Fruit fly (Drosophila melanogaster): ENCODE measurements around the gene Thor.

Gene Thor

DNA sequence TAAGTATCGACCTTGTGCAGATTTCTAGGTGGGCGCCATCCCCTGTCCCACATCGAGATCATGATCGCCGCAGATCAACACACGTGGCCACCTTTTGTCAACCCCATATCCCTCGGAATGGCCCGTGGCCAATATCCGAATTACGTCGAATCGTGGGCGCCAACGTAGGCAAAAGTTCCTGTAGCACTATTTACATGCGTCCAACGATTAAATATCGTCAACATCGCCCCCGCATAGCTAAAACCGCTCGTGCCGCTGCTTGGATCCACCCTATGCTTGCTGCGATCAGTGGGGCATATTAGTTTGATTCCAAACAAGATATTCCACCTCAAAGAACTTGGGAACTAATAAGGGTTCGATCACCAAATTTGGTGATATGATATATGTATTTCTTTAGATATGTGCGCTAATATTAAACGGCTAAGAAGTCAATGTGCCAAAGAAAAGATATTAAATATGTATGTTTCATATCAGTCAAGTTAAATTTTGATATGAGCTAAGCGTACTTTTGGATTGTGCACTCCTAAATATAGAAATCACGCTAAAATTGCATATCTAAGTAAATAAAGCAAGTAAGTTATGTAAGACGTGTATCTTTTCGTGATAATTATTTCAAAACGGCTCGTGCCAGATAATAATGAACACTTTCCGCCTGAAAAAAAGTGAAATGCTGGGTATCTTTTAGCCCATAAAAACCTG is 1.0 kb upstream of the Thor start (continued):
- TF ChIP-seq knrl (GFP tag; IDR thresholded peaks at IDR 0.05; ENCODE audit: partially characterized antibody), result no peak
- no peak for TF ChIP-seq Doc3 (GFP tag; IDR thresholded peaks at IDR 0.05; ENCODE audit: partially characterized antibody)
- no peak for TF ChIP-seq Hand (GFP tag; optimal IDR thresholded peaks at IDR 0.05)
- TF ChIP-seq CG3407 (GFP tag; optimal IDR thresholded peaks at IDR 0.05), result no peak
- peak; percentile 25 for TF ChIP-seq disco-r (GFP tag; optimal IDR thresholded peaks at IDR 0.05)
- TF ChIP-seq CG10462 (GFP tag; optimal IDR thresholded peaks at IDR 0.05), result no peak
- peak; percentile 23; the same call in 1 of the 2 replicates for TF ChIP-seq Ada2b (GFP tag; IDR thresholded peaks at IDR 0.05)
- TF ChIP-seq CG18599 (GFP tag; optimal IDR thresholded peaks at IDR 0.05), result peak; percentile 15
- no peak for TF ChIP-seq CG3726 (GFP tag; IDR thresholded peaks at IDR 0.05)
- TF ChIP-seq ssp (GFP tag; IDR thresholded peaks at IDR 0.05), result no peak
- TF ChIP-seq CG2202 (tag; optimal IDR thresholded peaks at IDR 0.05), result no peak
- no peak for TF ChIP-seq CG4404 (GFP tag; IDR thresholded peaks at IDR 0.05)
- no peak for TF ChIP-seq CG15073 (GFP tag; optimal IDR thresholded peaks at IDR 0.05)
- no peak for TF ChIP-seq yki (optimal IDR thresholded peaks at IDR 0.05)
- TF ChIP-seq cad (GFP tag; optimal IDR thresholded peaks at IDR 0.05), result no peak
- no peak for TF ChIP-seq HLHmδ (GFP tag; optimal IDR thresholded peaks at IDR 0.05)
- no peak; the same call in 3 of the 4 replicates for TF ChIP-seq Gug (GFP tag; IDR thresholded peaks at IDR 0.05)
- no peak for TF ChIP-seq nerfin-1 (tag; optimal IDR thresholded peaks at IDR 0.05)
- no peak for TF ChIP-seq Dad (GFP tag; optimal IDR thresholded peaks at IDR 0.05)
- TF ChIP-seq Atf-2 (GFP tag; optimal IDR thresholded peaks at IDR 0.05), result peak; percentile 28
- peak; percentile 85 for TF ChIP-seq CG12769 (tag; optimal IDR thresholded peaks at IDR 0.05)
- no peak for TF ChIP-seq CG17359 (tag; optimal IDR thresholded peaks at IDR 0.05)
- TF ChIP-seq CG31224 (GFP tag; IDR thresholded peaks at IDR 0.05), result no peak
- TF ChIP-seq HmgZ (tag; optimal IDR thresholded peaks at IDR 0.05), result no peak
- no peak for TF ChIP-seq tna (GFP tag; IDR thresholded peaks at IDR 0.05; ENCODE audit: partially characterized antibody)
- TF ChIP-seq Dek (tag; optimal IDR thresholded peaks at IDR 0.05), result peak; percentile 14
- no peak for TF ChIP-seq ro (GFP tag; IDR thresholded peaks at IDR 0.05)
- TF ChIP-seq CG9727 (GFP tag; optimal IDR thresholded peaks at IDR 0.05), result peak; percentile 58
- no peak for TF ChIP-seq Sry-δ (GFP tag; optimal IDR thresholded peaks at IDR 0.05)
- no peak for TF ChIP-seq cas (GFP tag; IDR thresholded peaks at IDR 0.05)
- peak; percentile 1 for TF ChIP-seq gro (GFP tag; optimal IDR thresholded peaks at IDR 0.05)
- no peak for TF ChIP-seq CG4820 (GFP tag; optimal IDR thresholded peaks at IDR 0.05)
- TF ChIP-seq Stat92E (GFP tag; optimal IDR thresholded peaks at IDR 0.05), result no peak
- 0 out of 3 replicates have a peak, but pooled peaks have one; percentile 22 for TF ChIP-seq ase (GFP tag; IDR thresholded peaks at IDR 0.05)

DNA sequence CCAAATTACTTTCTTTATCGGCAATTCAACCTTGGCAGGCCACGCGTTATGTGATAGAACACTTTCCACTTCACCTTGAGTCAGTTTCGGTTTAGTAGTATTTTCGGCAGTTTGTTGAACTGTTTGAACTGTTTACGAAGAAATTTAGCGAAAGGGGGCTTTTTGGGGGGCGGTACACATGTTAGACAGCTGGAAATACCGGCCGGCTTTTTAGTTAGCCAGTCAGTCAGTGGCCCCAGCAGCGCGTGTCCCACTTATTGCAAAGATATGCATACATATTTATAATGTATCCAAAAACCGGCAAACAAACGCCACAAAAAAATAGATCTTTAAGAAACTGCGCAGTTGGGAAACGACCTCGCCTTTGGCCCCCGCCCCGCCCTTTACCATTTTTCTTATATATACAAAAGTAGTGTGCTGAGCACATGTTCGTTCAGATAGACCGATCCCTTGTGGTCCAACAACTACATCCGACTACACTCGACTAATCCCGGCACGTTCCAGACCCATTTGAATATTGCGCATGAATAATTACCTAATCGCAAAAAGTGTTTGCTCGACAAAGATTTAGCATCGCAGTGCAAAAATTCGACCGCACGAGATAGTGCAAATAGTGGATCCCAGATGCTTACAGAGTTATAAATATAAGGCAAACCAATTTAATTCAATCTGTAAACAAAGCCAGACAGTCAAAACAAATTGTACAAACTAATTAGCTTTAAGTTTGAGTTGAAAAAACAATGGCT is 1.6 kb downstream of the Thor start:
- peak; percentile 14; the same call in 1 of the 2 replicates for TF ChIP-seq Adf1 (GFP tag; IDR thresholded peaks at IDR 0.05)
- peak; percentile 38 for TF ChIP-seq Ets65A (GFP tag)
- peak; percentile 69 for TF ChIP-seq kah (GFP tag; optimal IDR thresholded peaks at IDR 0.05)
- TF ChIP-seq corto (GFP tag; optimal IDR thresholded peaks at IDR 0.05), result no peak
- peak; percentile 23 for TF ChIP-seq BtbVII (GFP tag; optimal IDR thresholded peaks at IDR 0.05)
- peak; percentile 66; the same call in 1 of the 2 replicates for TF ChIP-seq crol (GFP tag; IDR thresholded peaks at IDR 0.05)
- 0 out of 2 replicates have a peak, but pooled peaks have one; percentile 20 for TF ChIP-seq amos (GFP tag; IDR thresholded peaks at IDR 0.05; ENCODE audit: partially characterized antibody)
- TF ChIP-seq CG12071 (GFP tag; optimal IDR thresholded peaks at IDR 0.05), result no peak
- no peak for TF ChIP-seq Six4 (GFP tag; optimal IDR thresholded peaks at IDR 0.05)
- TF ChIP-seq Hey (tag; optimal IDR thresholded peaks at IDR 0.05), result peak; percentile 56
- peak; percentile 2 for TF ChIP-seq Vsx1 (GFP tag; optimal IDR thresholded peaks at IDR 0.05)
- peak; percentile 95 for TF ChIP-seq CG13624 (GFP tag; optimal IDR thresholded peaks at IDR 0.05)
- no peak for TF ChIP-seq Myb (GFP tag; optimal IDR thresholded peaks at IDR 0.05)
- peak; percentile 11 for TF ChIP-seq CG34376 (GFP tag; optimal IDR thresholded peaks at IDR 0.05)
- peak; percentile 86 for TF ChIP-seq twi (tag; optimal IDR thresholded peaks at IDR 0.05)
- TF ChIP-seq Med (GFP tag), result peak; percentile 61
